Worm (Caenorhabditis elegans): ENCODE measurements around the gene C53C11.5.

ce11 chrX:17359452-17359851 lies 25.6 kb downstream of the C53C11.5 start, which contains the start of gene npr-36:
- TF ChIP-seq nhr-237 (tag; optimal IDR thresholded peaks at IDR 0.05): no peak
- TF ChIP-seq snpc-4 (tag; optimal IDR thresholded peaks at IDR 0.05): no peak
- no peak for TF ChIP-seq nhr-76 (tag; optimal IDR thresholded peaks at IDR 0.05)
- no peak for TF ChIP-seq lin-32 (GFP tag; optimal IDR thresholded peaks at IDR 0.05)
- TF ChIP-seq lsy-2 (tag; optimal IDR thresholded peaks at IDR 0.05): no peak
- TF ChIP-seq blmp-1 (tag; optimal IDR thresholded peaks at IDR 0.05): no peak

All from whole organism, mixed stage, embryonic.